Fruit fly (Drosophila melanogaster): ENCODE results near the gene CG31287.

- TF ChIP-seq CG33017 (tag; optimal IDR thresholded peaks at IDR 0.05): no peak
- TF ChIP-seq cnc (optimal IDR thresholded peaks at IDR 0.05): no peak
- TF ChIP-seq CG7045 (GFP tag; optimal IDR thresholded peaks at IDR 0.05): no peak
- no peak for TF ChIP-seq CG11617 (GFP tag; optimal IDR thresholded peaks at IDR 0.05)
- TF ChIP-seq CG1620 (GFP tag; optimal IDR thresholded peaks at IDR 0.05): no peak
- no peak for TF ChIP-seq tj (GFP tag; optimal IDR thresholded peaks at IDR 0.05)
- no peak for TF ChIP-seq Clk (GFP tag; optimal IDR thresholded peaks at IDR 0.05)
- TF ChIP-seq toe (GFP tag; optimal IDR thresholded peaks at IDR 0.05): no peak
- no peak for TF ChIP-seq pad (GFP tag; optimal IDR thresholded peaks at IDR 0.05)
- no peak for TF ChIP-seq CG14711 (tag; optimal IDR thresholded peaks at IDR 0.05)
- no peak for TF ChIP-seq CG5204 (GFP tag; optimal IDR thresholded peaks at IDR 0.05)
These were observed 5.9 kb downstream of the CG31287 start for dm6 chr3R:16208924-16209713.
